Worm (Caenorhabditis elegans) whole organism, young adult: Measurements from ENCODE around the gene Y17D7B.10.
"Not testable (repeated sequence)": the region's sequence is repeated elsewhere in the genome, so short reads cannot be mapped to it uniquely, and the experiment has no call there.

Experiments used
- C17E4.6 ChIP-seq: fragments of 200-800 bp; sonication (Bioruptor generic); IDR thresholded peaks from 2 replicates; pipeline ENCODE4 v1.3.6; 2022; ENCODE audit warnings: missing genetic modification reagents, missing genetic modification characterization, missing compliant biosample characterization
- F10E7.11 ChIP-seq: sonication (generic microtip); optimal IDR thresholded peaks from 2 replicates; lab custom pipeline; 2017; ENCODE audit warnings: mild to moderate bottlenecking, missing genetic modification characterization, moderate library complexity, missing compliant biosample characterization
- F33H1.4 ChIP-seq: fragments of 200-800 bp; sonication (Bioruptor generic); IDR thresholded peaks from 2 replicates; pipeline ENCODE4 v1.3.6; 2022; ENCODE audit warnings: missing genetic modification reagents, missing genetic modification characterization, missing compliant biosample characterization
- F55B11.4 ChIP-seq: sonication (generic microtip); optimal IDR thresholded peaks from 2 replicates; lab custom pipeline; 2016; ENCODE audit warnings: missing compliant biosample characterization, missing genetic modification characterization, borderline replicate concordance; ENCODE audit not compliant: insufficient read depth
- F57A8.1 ChIP-seq: fragments of 200-800 bp; sonication (Bioruptor generic); optimal IDR thresholded peaks from 2 replicates; lab custom pipeline; 2018; ENCODE audit warnings: mild to moderate bottlenecking, missing genetic modification characterization, moderate library complexity, missing compliant biosample characterization
- K12H6.12 ChIP-seq: fragments of 200-800 bp; sonication (Bioruptor generic); optimal IDR thresholded peaks from 2 replicates; lab custom pipeline; 2018; ENCODE audit warnings: mild to moderate bottlenecking, missing genetic modification characterization, missing compliant biosample characterization
- Y67H2A.10 ChIP-seq: fragments of 200-800 bp; sonication (Bioruptor generic); conservative IDR thresholded peaks from 2 replicates; pipeline ENCODE4 v1.3.6; 2022; ENCODE audit warnings: missing genetic modification reagents, missing genetic modification characterization, missing compliant biosample characterization
- ZK185.1 ChIP-seq: sonication (generic microtip); optimal IDR thresholded peaks from 2 replicates; lab custom pipeline; 2016; ENCODE audit warnings: mild to moderate bottlenecking, missing genetic modification characterization, missing compliant biosample characterization; ENCODE audit not compliant: poor library complexity, severe bottlenecking
- aptf-2 ChIP-seq: fragments of 200-800 bp; sonication (Bioruptor generic); conservative IDR thresholded peaks from 2 replicates; pipeline ENCODE4 v1.3.6; 2022; ENCODE audit warnings: missing genetic modification reagents, missing genetic modification characterization, missing compliant biosample characterization
- bed-2 ChIP-seq: fragments of 200-800 bp; sonication (Bioruptor generic); IDR thresholded peaks from 2 replicates; pipeline ENCODE4 v1.3.6; 2022; ENCODE audit warnings: missing genetic modification reagents, missing genetic modification characterization, missing compliant biosample characterization
- cebp-1 ChIP-seq, 2 experiments: fragments of 200-800 bp in 1 of 2; sonication (Bioruptor generic) in 1 of 2; sonication (generic microtip) in 1 of 2; IDR thresholded peaks in 1 of 2; optimal IDR thresholded peaks in 1 of 2; 2 replicates each; pipeline versions ENCODE4 v1.3.6 to Lab custom; 2017 to 2022; ENCODE audit warnings: missing compliant biosample characterization in 2 of 2, missing genetic modification characterization in 2 of 2, mild to moderate bottlenecking in 1 of 2, missing genetic modification reagents in 1 of 2, moderate library complexity in 1 of 2
- ceh-100 ChIP-seq: fragments of 200-800 bp; sonication (Bioruptor generic); IDR thresholded peaks from 2 replicates; pipeline ENCODE4 v1.3.6; 2022; ENCODE audit warnings: missing genetic modification reagents, missing genetic modification characterization, missing compliant biosample characterization
- chd-7 ChIP-seq: sonication (generic microtip); optimal IDR thresholded peaks from 2 replicates; lab custom pipeline; 2016; ENCODE audit warnings: mild to moderate bottlenecking, missing genetic modification characterization, moderate library complexity, missing compliant biosample characterization
- die-1 ChIP-seq: sonication (generic microtip); optimal IDR thresholded peaks from 2 replicates; lab custom pipeline; 2016; ENCODE audit warnings: missing genotype, mild to moderate bottlenecking, missing genetic modification characterization, missing compliant biosample characterization
- fkh-3 ChIP-seq: sonication (generic microtip); optimal IDR thresholded peaks from 2 replicates; lab custom pipeline; 2016; ENCODE audit warnings: mild to moderate bottlenecking, missing genetic modification characterization, missing compliant biosample characterization
- hrde-1 ChIP-seq: sonication (generic microtip); optimal IDR thresholded peaks from 2 replicates; lab custom pipeline; 2016; ENCODE audit warnings: missing genetic modification characterization, mild to moderate bottlenecking, missing compliant biosample characterization, moderate library complexity, missing genotype, missing genetic modification reagents, borderline replicate concordance
- let-607 ChIP-seq, 2 experiments: fragments of 200-800 bp in 1 of 2; sonication (Bioruptor generic) in 1 of 2; sonication (generic microtip) in 1 of 2; optimal IDR thresholded peaks; 2 replicates each; lab custom pipeline; 2016 to 2018; ENCODE audit warnings: mild to moderate bottlenecking in 2 of 2, missing compliant biosample characterization in 2 of 2, missing genetic modification characterization in 2 of 2, moderate library complexity in 2 of 2, missing genotype in 1 of 2
- lin-54 ChIP-seq: fragments of 200-800 bp; sonication (Bioruptor generic); optimal IDR thresholded peaks from 2 replicates; lab custom pipeline; 2018; ENCODE audit warnings: mild to moderate bottlenecking, missing genetic modification characterization, missing compliant biosample characterization
- lsy-27 ChIP-seq: sonication (generic microtip); optimal IDR thresholded peaks from 2 replicates; lab custom pipeline; 2017; ENCODE audit warnings: missing genetic modification characterization, mild to moderate bottlenecking, missing compliant biosample characterization, antibody characterized with exemption, missing genotype, borderline replicate concordance; ENCODE audit not compliant: insufficient read depth
- madf-6 ChIP-seq: fragments of 200-800 bp; sonication (Bioruptor generic); IDR thresholded peaks from 2 replicates; pipeline ENCODE4 v1.3.6; 2022; ENCODE audit warnings: missing genetic modification reagents, missing genetic modification characterization, missing compliant biosample characterization
- madf-8 ChIP-seq: fragments of 200-800 bp; sonication (Bioruptor generic); conservative IDR thresholded peaks from 2 replicates; pipeline ENCODE4 v1.3.6; 2022; ENCODE audit warnings: missing genetic modification reagents, missing genetic modification characterization, missing compliant biosample characterization
- mcd-1 ChIP-seq: fragments of 200-800 bp; sonication (Bioruptor generic); IDR thresholded peaks from 2 replicates; pipeline ENCODE4 v1.3.6; 2022; ENCODE audit warnings: missing genetic modification reagents, missing genetic modification characterization, missing compliant biosample characterization
- mel-28 ChIP-seq: sonication (generic microtip); optimal IDR thresholded peaks from 2 replicates; lab custom pipeline; 2016; ENCODE audit warnings: borderline replicate concordance, mild to moderate bottlenecking, missing genetic modification characterization, missing compliant biosample characterization
- mes-4 ChIP-seq: sonication (generic microtip); optimal IDR thresholded peaks from 2 replicates; lab custom pipeline; 2016; ENCODE audit warnings: missing genotype, missing genetic modification characterization, missing compliant biosample characterization
- nfyb-1 ChIP-seq: fragments of 200-800 bp; sonication (Bioruptor generic); IDR thresholded peaks from 2 replicates; pipeline ENCODE4 v1.3.6; 2022; ENCODE audit warnings: missing genetic modification reagents, missing genetic modification characterization, missing compliant biosample characterization
- nhr-120 ChIP-seq: fragments of 200-800 bp; sonication (Bioruptor generic); IDR thresholded peaks from 2 replicates; pipeline ENCODE4 v1.3.6; 2022; ENCODE audit warnings: missing genetic modification characterization, missing compliant biosample characterization
- nhr-179 ChIP-seq: sonication (generic microtip); optimal IDR thresholded peaks from 2 replicates; lab custom pipeline; 2016; ENCODE audit warnings: mild to moderate bottlenecking, missing genetic modification characterization, missing compliant biosample characterization
- rec-8 ChIP-seq, 2 experiments: sonication (generic microtip); optimal IDR thresholded peaks; 2 replicates each; lab custom pipeline; 2016; ENCODE audit warnings: mild to moderate bottlenecking in 2 of 2, missing genetic modification characterization in 2 of 2, missing genetic modification reagents in 2 of 2, missing genotype in 2 of 2, missing biosample characterization in 1 of 2, missing compliant biosample characterization in 1 of 2, moderate library complexity in 1 of 2
- rpc-1 ChIP-seq, 2 experiments: fragments of 150-350 bp in 1 of 2; sonication (generic microtip) in 1 of 2; optimal IDR thresholded peaks; 2 replicates each; lab custom pipeline; 2014 to 2018; ENCODE audit warnings: missing biosample characterization in 1 of 2, missing genetic modification characterization in 1 of 2, missing genetic modification reagents in 1 of 2, missing genotype in 1 of 2
- snpc-1.1 ChIP-seq: sonication (generic microtip); optimal IDR thresholded peaks from 2 replicates; lab custom pipeline; 2017; ENCODE audit warnings: missing genetic modification characterization, mild to moderate bottlenecking, missing compliant biosample characterization, antibody characterized with exemption, moderate library complexity, missing genotype, missing genetic modification reagents; ENCODE audit not compliant: insufficient read depth
- snpc-3.4 ChIP-seq: sonication (generic microtip); optimal IDR thresholded peaks from 2 replicates; lab custom pipeline; 2017; ENCODE audit warnings: missing genetic modification characterization, mild to moderate bottlenecking, missing compliant biosample characterization, antibody characterized with exemption, moderate library complexity, missing genotype, missing genetic modification reagents
- tlf-1 ChIP-seq: fragments of 200-800 bp; sonication (Bioruptor generic); optimal IDR thresholded peaks from 2 replicates; lab custom pipeline; 2018; ENCODE audit warnings: mild to moderate bottlenecking, missing genetic modification characterization, missing compliant biosample characterization
- xnd-1 ChIP-seq: sonication (generic microtip); optimal IDR thresholded peaks from 2 replicates; lab custom pipeline; 2016; ENCODE audit warnings: missing genotype, missing genetic modification reagents, missing genetic modification characterization, missing compliant biosample characterization
- zim-3 ChIP-seq: sonication (generic microtip); optimal IDR thresholded peaks from 2 replicates; lab custom pipeline; 2017; ENCODE audit warnings: mild to moderate bottlenecking, missing genetic modification characterization, moderate library complexity, missing compliant biosample characterization
- ztf-22 ChIP-seq: fragments of 200-800 bp; sonication (Bioruptor generic); optimal IDR thresholded peaks from 2 replicates; lab custom pipeline; 2018; ENCODE audit warnings: mild to moderate bottlenecking, missing genetic modification characterization, moderate library complexity, missing compliant biosample characterization
- ztf-25 ChIP-seq: fragments of 200-800 bp; sonication (Bioruptor generic); IDR thresholded peaks from 2 replicates; pipeline ENCODE4 v1.3.6; 2022; ENCODE audit warnings: missing genetic modification reagents, missing genetic modification characterization, missing compliant biosample characterization
- ztf-28 ChIP-seq: fragments of 200-800 bp; sonication (Bioruptor generic); IDR thresholded peaks from 2 replicates; pipeline ENCODE4 v1.3.6; 2022; ENCODE audit warnings: missing genetic modification reagents, missing genetic modification characterization, missing compliant biosample characterization
- ztf-6 ChIP-seq: fragments of 200-800 bp; sonication (Bioruptor generic); IDR thresholded peaks from 2 replicates; pipeline ENCODE4 v1.3.6; 2022; ENCODE audit warnings: missing genetic modification reagents, missing genetic modification characterization, missing compliant biosample characterization

The Y17D7B.10 gene

ce11 chrV:18754328-18754727 is 29.2 kb upstream of the Y17D7B.10 start, which contains the start of gene clec-254:
clec-254 (minus strand) TSS chrV:18754428.
- not testable (repeated sequence) for TF ChIP-seq let-607 (tag; optimal IDR thresholded peaks at IDR 0.05; lab: Kevin White, UChicago); ZK185.1 (tag; lab: Kevin White, UChicago); chd-7 (tag; lab: Kevin White, UChicago)

ce11 chrV:18760174-18760573 is 23.3 kb upstream of the Y17D7B.10 start, which contains the start of gene F11D11.3:
F11D11.3 (minus strand) TSS chrV:18760274.
- TF ChIP-seq xnd-1 (tag; lab: Kevin White, UChicago): no peak
- no peak for TF ChIP-seq F55B11.4 (tag; lab: Kevin White, UChicago)
- no peak for TF ChIP-seq madf-8 (GFP tag; lab: Robert Waterston, UW)
- no peak for TF ChIP-seq nhr-120 (GFP tag; lab: Robert Waterston, UW)
- TF ChIP-seq hrde-1: no peak

DNA sequence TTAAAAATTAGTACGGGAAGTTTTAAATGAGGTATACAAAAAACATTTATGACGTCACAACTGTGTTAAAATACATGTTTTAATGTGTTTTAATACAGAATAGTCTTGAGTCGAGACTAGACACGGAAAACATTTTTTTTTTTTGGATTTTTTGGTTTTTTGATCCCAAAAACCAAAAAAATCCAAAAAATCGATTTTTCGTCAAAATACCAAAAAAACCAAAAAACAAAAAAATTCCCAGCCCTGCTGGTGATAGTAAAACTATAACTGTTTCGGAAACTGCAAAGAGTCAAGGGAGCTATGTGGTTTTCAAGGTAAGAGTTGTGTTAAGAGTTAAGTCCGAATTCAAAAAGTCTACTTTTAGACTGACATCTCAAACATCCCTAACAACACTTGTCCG is 22.4 kb upstream of the Y17D7B.10 start, which contains the start of gene F11D11.4:
TSS of gene F11D11.4 (plus strand) at position 301 of the 400 bp plus-strand sequence.
- no peak for TF ChIP-seq nfyb-1
- TF ChIP-seq snpc-1.1 (tag; lab: Kevin White, UChicago): no peak
- TF ChIP-seq lsy-27: no peak
- TF ChIP-seq ZK185.1 (tag; lab: Kevin White, UChicago): no peak
- TF ChIP-seq ztf-28: no peak
- no peak for TF ChIP-seq ztf-6 (GFP tag; lab: Robert Waterston, UW)
- no peak for TF ChIP-seq rpc-1 (optimal IDR thresholded peaks at IDR 0.05; lab: Kevin White, UChicago)
- TF ChIP-seq rpc-1 (tag; optimal IDR thresholded peaks at IDR 0.05; lab: Kevin White, UChicago): no peak
- no peak for TF ChIP-seq aptf-2 (GFP tag; lab: Robert Waterston, UW)
- no peak for TF ChIP-seq F10E7.11 (tag; lab: Kevin White, UChicago)
- TF ChIP-seq K12H6.12: no peak

DNA sequence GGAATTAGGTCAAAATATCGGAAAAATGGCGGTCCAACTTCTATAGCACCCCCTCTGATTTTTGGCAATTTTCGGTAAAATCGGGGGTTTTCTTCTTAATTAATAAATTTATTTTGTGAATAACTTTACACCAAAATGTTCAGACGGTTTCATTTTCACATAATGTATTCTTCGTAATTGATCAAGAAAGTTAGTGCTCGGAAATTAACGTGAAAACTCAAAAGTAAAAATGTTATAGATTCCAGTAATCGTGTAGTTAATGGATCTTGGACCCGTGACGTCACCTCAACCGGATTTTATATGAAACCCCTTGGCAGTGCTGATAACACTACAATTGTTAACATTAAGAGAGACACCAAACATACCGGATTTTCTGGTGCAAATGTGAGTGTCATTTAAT is 21.5 kb upstream of the Y17D7B.10 start, which contains the start of gene F11D11.22:
TSS of gene F11D11.22 (plus strand) at position 301 of the 400 bp plus-strand sequence.
- not testable (repeated sequence) for TF ChIP-seq Y67H2A.10 (GFP tag; lab: Robert Waterston, UW); ztf-22 (GFP tag; lab: Kevin White, UChicago); C17E4.6

ce11 chrV:18769902-18770301 is 13.6 kb upstream of the Y17D7B.10 start:
- TF ChIP-seq madf-6 (GFP tag; lab: Robert Waterston, UW) (no peak), tlf-1 (GFP tag; lab: Kevin White, UChicago) (no peak), lin-54 (GFP tag; lab: Kevin White, UChicago) (no peak), mcd-1 (GFP tag; lab: Robert Waterston, UW) (no peak), fkh-3 (no peak), rec-8 (tag; optimal IDR thresholded peaks at IDR 0.05; lab: Kevin White, UChicago) (no peak), nhr-179 (tag; lab: Kevin White, UChicago) (no peak), mes-4 (no peak), ceh-100 (no peak), cebp-1 (GFP tag; IDR thresholded peaks at IDR 0.05; lab: Robert Waterston, UW) (no peak), cebp-1 (tag; optimal IDR thresholded peaks at IDR 0.05; lab: Kevin White, UChicago) (no peak), die-1 (tag; lab: Kevin White, UChicago) (no peak), snpc-3.4 (no peak), F57A8.1 (GFP tag; lab: Kevin White, UChicago) (no peak), nhr-120 (GFP tag; lab: Robert Waterston, UW) (no peak), K12H6.12 (no peak), ztf-25 (GFP tag; lab: Robert Waterston, UW) (no peak), zim-3 (tag; lab: Kevin White, UChicago) (no peak), F33H1.4 (GFP tag; lab: Robert Waterston, UW) (no peak), bed-2 (GFP tag; lab: Robert Waterston, UW) (no peak), mel-28 (no peak)
